Worm (Caenorhabditis elegans) whole organism, L3 larva: ENCODE measurements around the gene Y51H7BR.4.

ENCODE experiments used
- ZK546.5 ChIP-seq: sonication (generic microtip); optimal IDR thresholded peaks from 2 replicates; lab custom pipeline; 2017; ENCODE audit warnings: missing biosample characterization, missing genetic modification characterization
- egl-27 ChIP-seq: sonication (generic microtip); optimal IDR thresholded peaks from 4 replicates; lab custom pipeline; 2017; ENCODE audit warnings: missing biosample characterization, missing genetic modification reagents, missing genetic modification characterization
- mdl-1 ChIP-seq: fragments of 150-350 bp; optimal IDR thresholded peaks from 2 replicates; lab custom pipeline; 2014; ENCODE audit warnings: missing biosample characterization, missing genetic modification characterization
- snpc-4 ChIP-seq: fragments of 150-350 bp; optimal IDR thresholded peaks from 2 replicates; lab custom pipeline; 2014; ENCODE audit warnings: missing biosample characterization, missing genetic modification characterization
- unc-62 ChIP-seq: fragments of 150-350 bp; sonication (generic microtip); optimal IDR thresholded peaks from 4 replicates; lab custom pipeline; 2014; ENCODE audit warnings: missing biosample characterization, missing genetic modification reagents, missing genetic modification characterization

DNA sequence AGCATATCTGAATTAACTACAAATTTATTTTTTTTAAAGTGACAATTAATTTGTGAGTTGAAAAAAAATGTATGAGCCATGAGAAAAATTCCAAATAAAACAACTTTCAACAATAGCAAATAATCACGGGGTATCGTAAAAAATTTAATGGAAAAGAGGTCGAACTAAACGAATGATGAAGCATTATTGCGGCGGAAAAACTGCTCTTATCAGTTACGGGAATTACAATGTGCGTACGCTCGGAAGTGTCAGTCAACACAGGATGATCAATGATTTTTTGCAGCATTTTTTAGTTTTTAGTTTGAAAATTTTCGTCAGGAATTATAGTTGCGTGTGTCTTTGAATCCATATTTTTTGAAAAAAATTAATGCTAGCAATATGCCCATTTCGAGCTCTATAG, 47.6 kb downstream of the Y51H7BR.4 start:
- TF ChIP-seq egl-27 (tag; lab: Kevin White, UChicago), result no peak
- no peak for TF ChIP-seq mdl-1 (tag; lab: Kevin White, UChicago)
- no peak for TF ChIP-seq ZK546.5 (tag; lab: Kevin White, UChicago)
- no peak for TF ChIP-seq unc-62 (GFP tag; lab: Kevin White, UChicago)
- no peak for TF ChIP-seq snpc-4
